Worm (Caenorhabditis elegans) whole organism, young adult: Measurements from ENCODE around the gene gcn-2.

Experiments used
- T07F8.4 ChIP-seq: sonication (generic microtip); optimal IDR thresholded peaks from 2 replicates; lab custom pipeline; 2016; ENCODE audit warnings: mild to moderate bottlenecking, missing genetic modification characterization, moderate library complexity, missing compliant biosample characterization
- egl-44 ChIP-seq: fragments of 200-800 bp; sonication (Bioruptor generic); IDR thresholded peaks from 2 replicates; pipeline ENCODE4 v1.3.6; 2022; ENCODE audit warnings: missing genetic modification reagents, missing genetic modification characterization, missing compliant biosample characterization
- pha-4 ChIP-seq: fragments of 150-350 bp; sonication (generic microtip); optimal IDR thresholded peaks from 2 replicates; lab custom pipeline; 2014; ENCODE audit warnings: missing biosample characterization, missing genetic modification reagents, missing genetic modification characterization

DNA sequence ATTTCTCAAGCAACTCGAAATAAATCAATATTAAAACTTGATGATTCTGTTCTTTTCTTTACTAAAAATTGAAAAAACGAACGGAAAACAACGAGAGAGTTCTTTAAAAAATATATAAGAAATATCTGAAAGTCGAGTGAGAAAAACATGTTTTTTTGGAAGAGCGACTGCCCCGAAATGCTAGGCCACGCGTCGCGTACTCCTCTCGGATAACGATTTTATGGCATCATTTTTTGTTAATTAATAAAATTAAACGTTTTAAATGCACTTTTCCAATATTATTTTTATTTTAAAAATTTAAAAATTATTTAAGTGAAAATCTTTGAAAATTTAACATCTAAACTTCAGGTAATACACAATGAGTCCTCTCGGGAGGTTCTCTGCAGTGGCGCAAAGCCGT lies 33.2 kb downstream of the gcn-2 start, which contains the start of gene gfm-1:
- no peak for TF ChIP-seq pha-4
- no peak for TF ChIP-seq T07F8.4 (tag; lab: Kevin White, UChicago)
- TF ChIP-seq egl-44 (GFP tag; lab: Robert Waterston, UW) = no peak
